Fruit fly (Drosophila melanogaster) whole organism, prepupa: ENCODE data around the gene amx.

Experiments
- Blimp-1 ChIP-seq: fragments of 200-800 bp; sonication (Bioruptor generic); optimal IDR thresholded peaks from 3 replicates; lab custom pipeline; 2017; ENCODE audit warnings: missing biosample characterization, missing genetic modification characterization, mild to moderate bottlenecking, moderate library complexity, missing genetic modification reagents
- CG8319 ChIP-seq: fragments of 200-800 bp; sonication (Bioruptor generic); optimal IDR thresholded peaks from 3 replicates; lab custom pipeline; 2016; ENCODE audit warnings: missing biosample characterization, missing genetic modification characterization
- Sox102F ChIP-seq: fragments of 200-800 bp; sonication (Bioruptor generic); optimal IDR thresholded peaks from 2 replicates; lab custom pipeline; 2016; ENCODE audit warnings: missing biosample characterization, mild to moderate bottlenecking, missing genetic modification characterization
- pdm3 ChIP-seq: fragments of 200-800 bp; sonication (Bioruptor generic); optimal IDR thresholded peaks from 3 replicates; lab custom pipeline; 2016; ENCODE audit warnings: missing biosample characterization, missing genetic modification characterization
- salr ChIP-seq, 2 experiments: fragments of 200-800 bp; sonication (Bioruptor generic); optimal IDR thresholded peaks; 3 replicates each; lab custom pipeline; 2016 to 2018; ENCODE audit warnings: missing biosample characterization in 2 of 2, missing genetic modification characterization in 2 of 2, mild to moderate bottlenecking in 1 of 2
- svp ChIP-seq: fragments of 200-800 bp; sonication (Bioruptor generic); peaks from one replicate; lab custom pipeline; 2016; ENCODE audit warnings: missing biosample characterization, missing genetic modification characterization

DNA sequence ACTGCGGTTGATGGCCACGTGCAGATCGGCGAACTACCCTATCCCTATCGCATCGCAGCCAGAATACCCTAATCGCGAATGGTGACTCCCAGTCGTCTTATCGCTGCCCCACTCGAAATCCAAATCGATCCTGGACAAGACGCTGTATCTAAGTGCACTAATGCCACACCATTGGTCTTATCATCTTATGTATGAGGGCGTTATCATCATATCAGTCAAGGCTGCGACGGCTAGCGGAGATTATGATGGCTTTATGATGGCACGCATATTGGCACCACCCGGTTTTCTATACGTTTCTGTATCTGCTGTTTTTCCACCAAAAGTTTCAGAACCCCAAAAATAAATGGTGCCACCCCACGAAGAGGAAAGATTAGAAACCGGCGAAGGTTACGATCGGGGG is 46.9 kb downstream of the amx start:
- TF ChIP-seq CG8319 (no peak), Sox102F (no peak), svp (no peak), pdm3 (no peak), salr (GFP tag; optimal IDR thresholded peaks at IDR 0.05; lab: Kevin White, UChicago) (no peak), Blimp-1 (GFP tag; lab: Kevin White, UChicago) (no peak)
